Worm (Caenorhabditis elegans) whole organism, early embryonic: Measurements from ENCODE around the gene C13F10.5.

Source experiments
- B0310.2 ChIP-seq: sonication (generic microtip); optimal IDR thresholded peaks from 2 replicates; lab custom pipeline; 2016; ENCODE audit warnings: mild to moderate bottlenecking, missing genetic modification characterization, missing compliant biosample characterization
- F13C5.2 ChIP-seq: sonication (generic microtip); optimal IDR thresholded peaks from 2 replicates; lab custom pipeline; 2017; ENCODE audit warnings: mild to moderate bottlenecking, missing genetic modification characterization, inconsistent platforms, missing compliant biosample characterization
- aly-1 ChIP-seq: sonication (generic microtip); optimal IDR thresholded peaks from 2 replicates; lab custom pipeline; 2016; ENCODE audit warnings: missing genetic modification characterization, missing compliant biosample characterization
- ama-1 ChIP-seq: fragments of 150-350 bp; optimal IDR thresholded peaks from 2 replicates; lab custom pipeline; 2014
- ceh-13 ChIP-seq: fragments of 200-800 bp; sonication (Bioruptor generic); optimal IDR thresholded peaks from 2 replicates; lab custom pipeline; 2018; ENCODE audit warnings: mild to moderate bottlenecking, missing genetic modification characterization, missing compliant biosample characterization
- ceh-36 ChIP-seq: sonication (generic microtip); optimal IDR thresholded peaks from 2 replicates; lab custom pipeline; 2016; ENCODE audit warnings: missing genetic modification characterization, inconsistent platforms, missing compliant biosample characterization
- ets-7 ChIP-seq: sonication (generic microtip); optimal IDR thresholded peaks from 2 replicates; lab custom pipeline; 2016; ENCODE audit warnings: missing genotype, missing genetic modification characterization, missing compliant biosample characterization
- flt-1 ChIP-seq: fragments of 200-800 bp; sonication (Bioruptor generic); IDR thresholded peaks from 2 replicates; pipeline ENCODE4 v1.3.6; 2022; ENCODE audit warnings: missing genetic modification characterization, missing compliant biosample characterization
- hmbx-1 ChIP-seq: sonication (generic microtip); optimal IDR thresholded peaks from 2 replicates; lab custom pipeline; 2016; ENCODE audit warnings: mild to moderate bottlenecking, missing genetic modification characterization, missing compliant biosample characterization
- hmg-4 ChIP-seq: fragments of 200-800 bp; sonication (Bioruptor generic); optimal IDR thresholded peaks from 2 replicates; lab custom pipeline; 2018; ENCODE audit warnings: mild to moderate bottlenecking, missing genetic modification characterization, missing compliant biosample characterization
- hnd-1 ChIP-seq: sonication (generic microtip); optimal IDR thresholded peaks from 2 replicates; lab custom pipeline; 2016; ENCODE audit warnings: missing genetic modification characterization, missing compliant biosample characterization
- pes-1 ChIP-seq: fragments of 200-800 bp; sonication (Bioruptor generic); IDR thresholded peaks from 2 replicates; pipeline ENCODE4 v1.3.6; 2022; ENCODE audit warnings: missing genetic modification reagents, missing genetic modification characterization, missing compliant biosample characterization
- scrt-1 ChIP-seq: fragments of 200-800 bp; sonication (Bioruptor generic); IDR thresholded peaks from 2 replicates; pipeline ENCODE4 v1.3.6; 2022; ENCODE audit warnings: missing genetic modification characterization, missing compliant biosample characterization
- sea-1 ChIP-seq: fragments of 200-800 bp; sonication (Bioruptor generic); conservative IDR thresholded peaks from 2 replicates; pipeline ENCODE4 v1.3.6; 2022; ENCODE audit warnings: missing genetic modification characterization, missing compliant biosample characterization
- tbx-11 ChIP-seq: fragments of 200-800 bp; sonication (Bioruptor generic); IDR thresholded peaks from 2 replicates; pipeline ENCODE4 v1.3.6; 2022; ENCODE audit warnings: missing genetic modification characterization, missing compliant biosample characterization
- tbx-37 ChIP-seq: fragments of 200-800 bp; sonication (Bioruptor generic); conservative IDR thresholded peaks from 2 replicates; pipeline ENCODE4 v1.3.6; 2022; ENCODE audit warnings: missing genetic modification reagents, missing genetic modification characterization, missing compliant biosample characterization
- tra-4 ChIP-seq: sonication (generic microtip); optimal IDR thresholded peaks from 2 replicates; lab custom pipeline; 2017; ENCODE audit warnings: missing genetic modification characterization, missing compliant biosample characterization

The C13F10.5 gene

DNA sequence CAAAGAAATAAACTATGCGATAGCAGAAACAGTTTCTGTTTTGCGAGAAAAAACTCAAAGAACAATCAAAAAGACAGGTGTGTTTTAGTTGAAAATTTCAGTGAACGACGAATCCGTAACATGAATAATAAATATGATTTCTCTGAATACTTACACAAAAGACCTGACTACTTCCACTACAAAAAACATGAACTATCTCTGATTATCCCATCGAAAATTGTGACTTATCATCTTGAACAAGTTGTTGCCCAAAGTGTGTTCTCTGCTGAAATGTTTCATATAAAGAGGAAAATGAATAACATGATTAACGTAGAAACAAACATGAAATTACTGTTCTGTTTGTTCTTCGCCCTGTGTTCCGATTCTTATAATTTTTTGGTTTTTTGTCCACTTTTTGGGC, 52.2 kb downstream of the C13F10.5 start, which contains the start of gene ugt-36:
ugt-36 (plus strand) TSS at position 301 of the 400 bp plus-strand sequence.
- no peak for TF ChIP-seq tbx-11 (GFP tag; lab: Robert Waterston, UW)
- no peak for TF ChIP-seq tbx-37 (GFP tag; lab: Robert Waterston, UW)
- no peak for TF ChIP-seq hnd-1
- TF ChIP-seq aly-1 (tag; lab: Kevin White, UChicago) = no peak
- TF ChIP-seq hmbx-1 (tag; lab: Kevin White, UChicago) = no peak
- no peak for TF ChIP-seq ceh-36 (tag; lab: Kevin White, UChicago)
- TF ChIP-seq sea-1 (GFP tag; lab: Robert Waterston, UW) = no peak
- TF ChIP-seq scrt-1 (GFP tag; lab: Robert Waterston, UW) = no peak
- no peak for TF ChIP-seq ama-1 (lab: Kevin White, UChicago)
- TF ChIP-seq pes-1 (GFP tag; lab: Robert Waterston, UW) = no peak
- no peak for TF ChIP-seq F13C5.2 (tag; lab: Kevin White, UChicago)
- TF ChIP-seq ceh-13 (GFP tag; lab: Kevin White, UChicago) = no peak
- no peak for TF ChIP-seq hmg-4
- TF ChIP-seq flt-1 (GFP tag; lab: Robert Waterston, UW) = no peak
- no peak for TF ChIP-seq ets-7 (tag; lab: Kevin White, UChicago)
- TF ChIP-seq tra-4 (tag; lab: Kevin White, UChicago) = no peak
- TF ChIP-seq B0310.2 = no peak
